Worm (Caenorhabditis elegans) whole organism, L1 larva: ENCODE data around the gene Y105C5A.1270.

Source experiments
- C16A3.4 ChIP-seq: fragments of 150-350 bp; optimal IDR thresholded peaks from 2 replicates; lab custom pipeline; 2014; ENCODE audit warnings: missing biosample characterization, missing genetic modification characterization
- C34B4.2 ChIP-seq: sonication (generic microtip); optimal IDR thresholded peaks from 2 replicates; lab custom pipeline; 2017; ENCODE audit warnings: mild to moderate bottlenecking, missing genetic modification characterization, missing compliant biosample characterization
- Y116A8C.19 ChIP-seq: sonication (generic microtip); optimal IDR thresholded peaks from 2 replicates; lab custom pipeline; 2016; ENCODE audit warnings: missing compliant biosample characterization, missing genetic modification characterization, borderline replicate concordance
- aha-1 ChIP-seq: fragments of 150-350 bp; optimal IDR thresholded peaks from 2 replicates; lab custom pipeline; 2014; ENCODE audit warnings: missing biosample characterization, missing genetic modification characterization
- alr-1 ChIP-seq: fragments of 200-800 bp; sonication (Bioruptor generic); optimal IDR thresholded peaks from 2 replicates; lab custom pipeline; 2018; ENCODE audit warnings: borderline replicate concordance, mild to moderate bottlenecking, missing genetic modification characterization, missing compliant biosample characterization
- ama-1 ChIP-seq: fragments of 150-350 bp; optimal IDR thresholded peaks from 2 replicates; lab custom pipeline; 2014
- ceh-63 ChIP-seq: fragments of 200-800 bp; sonication (Bioruptor generic); optimal IDR thresholded peaks from 2 replicates; lab custom pipeline; 2018; ENCODE audit warnings: mild to moderate bottlenecking, missing genetic modification characterization, missing compliant biosample characterization
- ceh-82 ChIP-seq, 3 experiments: fragments of 150-350 bp in 1 of 3; sonication (generic microtip) in 2 of 3; optimal IDR thresholded peaks; 2 replicates each; lab custom pipeline; 2014 to 2017; ENCODE audit warnings: missing biosample characterization in 3 of 3, missing genetic modification characterization in 3 of 3
- ceh-88 ChIP-seq: fragments of 200-800 bp; sonication (Bioruptor generic); IDR thresholded peaks from 2 replicates; pipeline ENCODE4 v1.3.6; 2022; ENCODE audit warnings: missing genetic modification characterization, missing compliant biosample characterization
- ces-1 ChIP-seq: fragments of 150-350 bp; optimal IDR thresholded peaks from 2 replicates; lab custom pipeline; 2014; ENCODE audit warnings: missing biosample characterization, missing genetic modification reagents, missing genetic modification characterization
- dpl-1 ChIP-seq, 3 experiments: fragments of 150-350 bp in 2 of 3; sonication (generic microtip) in 1 of 3; optimal IDR thresholded peaks; 2 replicates each; lab custom pipeline; 2014 to 2017; ENCODE audit warnings: missing biosample characterization in 3 of 3, missing genetic modification characterization in 3 of 3, missing genetic modification reagents in 3 of 3
- dsc-1 ChIP-seq: sonication (generic microtip); optimal IDR thresholded peaks from 2 replicates; lab custom pipeline; 2016; ENCODE audit warnings: mild to moderate bottlenecking, missing genetic modification characterization, missing compliant biosample characterization
- efl-1 ChIP-seq, 4 experiments: fragments of 150-350 bp; optimal IDR thresholded peaks in 3 of 4; peaks in 1 of 4; 1 replicate in 1 of 4; 2 replicates in 3 of 4; lab custom pipeline; 2014; ENCODE audit warnings: missing biosample characterization in 2 of 4, missing genetic modification characterization in 2 of 4, missing genetic modification reagents in 2 of 4
- efl-3 ChIP-seq: fragments of 200-800 bp; sonication (Bioruptor generic); optimal IDR thresholded peaks from 2 replicates; lab custom pipeline; 2018; ENCODE audit warnings: mild to moderate bottlenecking, missing genetic modification characterization, missing compliant biosample characterization
- egl-13 ChIP-seq: sonication (generic microtip); optimal IDR thresholded peaks from 2 replicates; lab custom pipeline; 2016; ENCODE audit warnings: missing genotype, missing genetic modification reagents, missing genetic modification characterization, missing compliant biosample characterization
- elt-2 ChIP-seq: sonication (generic microtip); optimal IDR thresholded peaks from 2 replicates; lab custom pipeline; 2016; ENCODE audit warnings: missing genetic modification characterization, mild to moderate bottlenecking, inconsistent platforms, missing compliant biosample characterization, missing genetic modification reagents
- fkh-4 ChIP-seq: sonication (generic microtip); optimal IDR thresholded peaks from 2 replicates; lab custom pipeline; 2016; ENCODE audit warnings: missing compliant biosample characterization, missing genetic modification characterization, borderline replicate concordance
- fkh-8 ChIP-seq: sonication (generic microtip); optimal IDR thresholded peaks from 2 replicates; lab custom pipeline; 2016; ENCODE audit warnings: mild to moderate bottlenecking, missing genetic modification characterization, missing compliant biosample characterization
- fos-1 ChIP-seq: fragments of 150-350 bp; optimal IDR thresholded peaks from 2 replicates; lab custom pipeline; 2014; ENCODE audit warnings: missing biosample characterization, missing genetic modification characterization
- hlh-17 ChIP-seq: fragments of 200-800 bp; sonication (Bioruptor generic); optimal IDR thresholded peaks from 2 replicates; lab custom pipeline; 2018; ENCODE audit warnings: missing genetic modification characterization, mild to moderate bottlenecking, missing compliant biosample characterization, moderate library complexity, borderline replicate concordance
- hlh-4 ChIP-seq: sonication (generic microtip); optimal IDR thresholded peaks from 2 replicates; lab custom pipeline; 2016; ENCODE audit warnings: mild to moderate bottlenecking, missing genetic modification characterization, missing compliant biosample characterization
- isw-1 ChIP-seq: fragments of 200-800 bp; sonication (Bioruptor generic); IDR thresholded peaks from 2 replicates; pipeline ENCODE4 v1.3.6; 2022; ENCODE audit warnings: missing genetic modification characterization, missing compliant biosample characterization
- lin-14 ChIP-seq: fragments of 200-800 bp; sonication (Bioruptor generic); optimal IDR thresholded peaks from 2 replicates; lab custom pipeline; 2018; ENCODE audit warnings: mild to moderate bottlenecking, missing genetic modification characterization, moderate library complexity, missing compliant biosample characterization
- lin-39 ChIP-seq: fragments of 150-350 bp; optimal IDR thresholded peaks from 2 replicates; lab custom pipeline; 2014; ENCODE audit warnings: missing biosample characterization, missing genetic modification reagents, missing genetic modification characterization
- lsy-2 ChIP-seq, 2 experiments: fragments of 150-350 bp; optimal IDR thresholded peaks; 2 replicates each; lab custom pipeline; 2014; ENCODE audit warnings: missing biosample characterization in 2 of 2, missing genetic modification characterization in 2 of 2
- mdl-1 ChIP-seq, 2 experiments: fragments of 150-350 bp; optimal IDR thresholded peaks; 2 replicates each; lab custom pipeline; 2014 to 2017; ENCODE audit warnings: missing biosample characterization in 2 of 2, missing genetic modification characterization in 2 of 2, inconsistent platforms in 1 of 2
- mef-2 ChIP-seq: fragments of 150-350 bp; optimal IDR thresholded peaks from 2 replicates; lab custom pipeline; 2014; ENCODE audit warnings: missing biosample characterization, missing genetic modification characterization
- mep-1 ChIP-seq: fragments of 150-350 bp; optimal IDR thresholded peaks from 2 replicates; lab custom pipeline; 2014; ENCODE audit warnings: missing biosample characterization, missing genetic modification characterization
- nhr-11 ChIP-seq: fragments of 150-350 bp; optimal IDR thresholded peaks from 2 replicates; lab custom pipeline; 2014; ENCODE audit warnings: missing biosample characterization, missing genetic modification characterization
- nhr-12 ChIP-seq: sonication (generic microtip); optimal IDR thresholded peaks from 2 replicates; lab custom pipeline; 2017; ENCODE audit warnings: missing biosample characterization, missing genetic modification characterization
- nhr-28 ChIP-seq: fragments of 150-350 bp; optimal IDR thresholded peaks from 2 replicates; lab custom pipeline; 2014; ENCODE audit warnings: missing biosample characterization, missing genetic modification characterization
- nhr-47 ChIP-seq: sonication (generic microtip); optimal IDR thresholded peaks from 2 replicates; lab custom pipeline; 2016; ENCODE audit warnings: mild to moderate bottlenecking, missing genetic modification characterization, moderate library complexity, missing compliant biosample characterization
- nhr-76 ChIP-seq: sonication (generic microtip); optimal IDR thresholded peaks from 2 replicates; lab custom pipeline; 2017; ENCODE audit warnings: missing biosample characterization, missing genetic modification characterization
- nhr-77 ChIP-seq: fragments of 150-350 bp; optimal IDR thresholded peaks from 2 replicates; lab custom pipeline; 2014; ENCODE audit warnings: missing biosample characterization, missing genetic modification characterization
- pag-3 ChIP-seq: sonication (generic microtip); optimal IDR thresholded peaks from 2 replicates; lab custom pipeline; 2017; ENCODE audit warnings: missing genetic modification characterization, mild to moderate bottlenecking, missing compliant biosample characterization, antibody characterized with exemption, borderline replicate concordance; ENCODE audit not compliant: insufficient read depth
- pax-3 ChIP-seq: fragments of 200-800 bp; sonication (Bioruptor generic); optimal IDR thresholded peaks from 2 replicates; lab custom pipeline; 2018; ENCODE audit warnings: mild to moderate bottlenecking, missing genetic modification characterization, moderate library complexity, missing compliant biosample characterization
- rnt-1 ChIP-seq: sonication (generic microtip); optimal IDR thresholded peaks from 2 replicates; lab custom pipeline; 2016; ENCODE audit warnings: mild to moderate bottlenecking, missing genetic modification characterization, moderate library complexity, missing compliant biosample characterization
- sox-4 ChIP-seq: sonication (generic microtip); optimal IDR thresholded peaks from 2 replicates; lab custom pipeline; 2016; ENCODE audit warnings: missing genetic modification characterization, missing compliant biosample characterization
- sup-37 ChIP-seq: fragments of 200-800 bp; sonication (Bioruptor generic); optimal IDR thresholded peaks from 2 replicates; lab custom pipeline; 2018; ENCODE audit warnings: mild to moderate bottlenecking, missing genetic modification characterization, missing compliant biosample characterization
- tbx-2 ChIP-seq: sonication (generic microtip); optimal IDR thresholded peaks from 2 replicates; lab custom pipeline; 2016; ENCODE audit warnings: missing genetic modification characterization, missing compliant biosample characterization
- unc-130 ChIP-seq: fragments of 150-350 bp; optimal IDR thresholded peaks from 2 replicates; lab custom pipeline; 2017; ENCODE audit warnings: missing biosample characterization, missing genetic modification characterization, inconsistent platforms
- unc-86 ChIP-seq: sonication (generic microtip); optimal IDR thresholded peaks from 2 replicates; lab custom pipeline; 2016; ENCODE audit warnings: missing genetic modification characterization, missing compliant biosample characterization
- xbp-1 ChIP-seq: sonication (generic microtip); optimal IDR thresholded peaks from 2 replicates; lab custom pipeline; 2016; ENCODE audit warnings: missing genetic modification characterization, missing compliant biosample characterization
- ztf-11 ChIP-seq, 2 experiments: sonication (generic microtip); optimal IDR thresholded peaks; 2 replicates each; lab custom pipeline; 2016 to 2017; ENCODE audit warnings: missing genetic modification characterization in 2 of 2, missing biosample characterization in 1 of 2, missing compliant biosample characterization in 1 of 2
- ztf-4 ChIP-seq: fragments of 150-350 bp; optimal IDR thresholded peaks from 2 replicates; lab custom pipeline; 2014; ENCODE audit warnings: missing biosample characterization, missing genetic modification characterization

The Y105C5A.1270 gene

ce11 chrIV:15844064-15844463 is 2.4 kb downstream of the Y105C5A.1270 start:
- TF ChIP-seq rnt-1 (tag; lab: Kevin White, UChicago) (no peak), C16A3.4 (tag; lab: Kevin White, UChicago) (no peak), efl-1 (optimal IDR thresholded peaks at IDR 0.05; lab: Kevin White, UChicago) (no peak), efl-1 (GFP tag; optimal IDR thresholded peaks at IDR 0.05 in 1 of 2; lab: Kevin White, UChicago) (peak in 1 of 2 experiments; percentile 60)

ce11 chrIV:15819759-15820158 is 26.7 kb downstream of the Y105C5A.1270 start, which contains the start of gene daf-38:
Gene daf-38, plus strand, starts transcription at chrIV:15820059.
- TF ChIP-seq hlh-17 (GFP tag; lab: Kevin White, UChicago) (no peak), dpl-1 (GFP tag; optimal IDR thresholded peaks at IDR 0.05; lab: Kevin White, UChicago) (no peak), lsy-2 (tag; optimal IDR thresholded peaks at IDR 0.05; lab: Kevin White, UChicago) (no peak), elt-2 (tag; lab: Kevin White, UChicago) (no peak), tbx-2 (tag; lab: Kevin White, UChicago) (no peak), pax-3 (tag; lab: Kevin White, UChicago) (no peak), rnt-1 (tag; lab: Kevin White, UChicago) (no peak), unc-130 (tag; lab: Kevin White, UChicago) (no peak), dsc-1 (tag; lab: Kevin White, UChicago) (peak; percentile 26), mdl-1 (tag; optimal IDR thresholded peaks at IDR 0.05; lab: Kevin White, UChicago) (no peak), lin-39 (tag; lab: Kevin White, UChicago) (no peak), mep-1 (tag; lab: Kevin White, UChicago) (no peak), fkh-8 (tag; lab: Kevin White, UChicago) (peak; percentile 41), hlh-4 (tag; lab: Kevin White, UChicago) (peak; percentile 10), nhr-47 (tag; lab: Kevin White, UChicago) (peak; percentile 3), fkh-4 (tag; lab: Kevin White, UChicago) (no peak), ces-1 (GFP tag; lab: Kevin White, UChicago) (no peak)

- TF ChIP-seq nhr-11: no peak
Measured at ce11 chrIV:15817490-15817889, 29.0 kb downstream of the Y105C5A.1270 start.

ce11 chrIV:15814044-15814443 is 32.4 kb downstream of the Y105C5A.1270 start:
- TF ChIP-seq alr-1 (tag; lab: Kevin White, UChicago) (no peak), Y116A8C.19 (tag; lab: Kevin White, UChicago) (no peak), lsy-2 (tag; optimal IDR thresholded peaks at IDR 0.05; lab: Kevin White, UChicago) (peak in 1 of 2 experiments; percentile 22), ceh-82 (tag; optimal IDR thresholded peaks at IDR 0.05; lab: Kevin White, UChicago) (no peak), ztf-4 (tag; lab: Kevin White, UChicago) (peak; percentile 11), hlh-4 (tag; lab: Kevin White, UChicago) (no peak), ama-1 (lab: Kevin White, UChicago) (no peak), unc-86 (tag; lab: Kevin White, UChicago) (peak; percentile 73), C34B4.2 (tag; lab: Kevin White, UChicago) (no peak), fos-1 (tag; lab: Kevin White, UChicago) (no peak), nhr-12 (no peak), aha-1 (tag; lab: Kevin White, UChicago) (no peak), ceh-88 (GFP tag; lab: Robert Waterston, UW) (no peak), lin-14 (GFP tag; lab: Kevin White, UChicago) (peak; percentile 80), unc-130 (tag; lab: Kevin White, UChicago) (no peak), elt-2 (tag; lab: Kevin White, UChicago) (no peak), nhr-28 (tag; lab: Kevin White, UChicago) (no peak), efl-3 (no peak), dpl-1 (GFP tag; optimal IDR thresholded peaks at IDR 0.05; lab: Kevin White, UChicago) (no peak), sox-4 (tag; lab: Kevin White, UChicago) (peak; percentile 72), sup-37 (GFP tag; lab: Kevin White, UChicago) (no peak), pag-3 (tag; lab: Kevin White, UChicago) (no peak), isw-1 (no peak), mef-2 (tag; lab: Kevin White, UChicago) (peak; percentile 23), nhr-47 (tag; lab: Kevin White, UChicago) (peak; percentile 77), egl-13 (tag; lab: Kevin White, UChicago) (peak; percentile 1), nhr-77 (tag; lab: Kevin White, UChicago) (no peak), xbp-1 (tag; lab: Kevin White, UChicago) (no peak), ztf-11 (tag; optimal IDR thresholded peaks at IDR 0.05; lab: Kevin White, UChicago) (no peak), ceh-63 (no peak), nhr-76 (tag; lab: Kevin White, UChicago) (no peak)
